Fruit fly (Drosophila melanogaster) whole organism, embryonic: ENCODE data around the gene CG11986.
A peak's percentile ranks its signal among the peaks of the same experiment; 100 is the strongest.

Source experiments
- CG1024 ChIP-seq: fragments of 200-800 bp; sonication (Bioruptor generic); IDR thresholded peaks from 2 replicates; pipeline ENCODE4 v1.3.6; 2022; ENCODE audit warnings: missing biosample characterization, missing genetic modification characterization
- CG12236 ChIP-seq: fragments of 200-800 bp; sonication (Bioruptor generic); optimal IDR thresholded peaks from 2 replicates; lab custom pipeline; 2016; ENCODE audit warnings: missing biosample characterization, missing genetic modification characterization
- CG12942 ChIP-seq: fragments of 200-800 bp; sonication (Bioruptor generic); optimal IDR thresholded peaks from 3 replicates; lab custom pipeline; 2016; ENCODE audit warnings: missing biosample characterization, missing genetic modification characterization
- CG13624 ChIP-seq: fragments of 200-800 bp; sonication (Bioruptor generic); optimal IDR thresholded peaks from 2 replicates; lab custom pipeline; 2016; ENCODE audit warnings: missing biosample characterization, missing genetic modification characterization
- CG14710 ChIP-seq: fragments of 200-800 bp; sonication (Bioruptor generic); optimal IDR thresholded peaks from 3 replicates; lab custom pipeline; 2019; ENCODE audit warnings: missing biosample characterization, mild to moderate bottlenecking, missing genetic modification characterization, moderate library complexity
- CG17361 ChIP-seq: fragments of 200-800 bp; sonication (Bioruptor generic); IDR thresholded peaks from 3 replicates; pipeline ENCODE4 v1.3.6; 2022; ENCODE audit warnings: missing biosample characterization, missing genetic modification characterization
- CG18476 ChIP-seq: fragments of 200-800 bp; sonication (Bioruptor generic); optimal IDR thresholded peaks from 2 replicates; lab custom pipeline; 2016; ENCODE audit warnings: missing biosample characterization, mild to moderate bottlenecking, missing genetic modification characterization
- CG18764 ChIP-seq: fragments of 200-800 bp; sonication (Bioruptor generic); optimal IDR thresholded peaks from 3 replicates; lab custom pipeline; 2016; ENCODE audit warnings: missing biosample characterization, missing genetic modification characterization
- CG30431 ChIP-seq: fragments of 200-800 bp; sonication (Bioruptor generic); optimal IDR thresholded peaks from 2 replicates; lab custom pipeline; 2017; ENCODE audit warnings: missing biosample characterization, missing genetic modification characterization
- CG33213 ChIP-seq: fragments of 200-800 bp; sonication (Bioruptor generic); optimal IDR thresholded peaks from 3 replicates; lab custom pipeline; 2016; ENCODE audit warnings: missing biosample characterization, missing genetic modification characterization
- CG34224 ChIP-seq: fragments of 200-800 bp; sonication (Bioruptor generic); IDR thresholded peaks from 3 replicates; pipeline ENCODE4 v1.3.6; 2022; ENCODE audit warnings: missing biosample characterization, missing genetic modification characterization; ENCODE audit not compliant: partially characterized antibody
- CG4282 ChIP-seq: fragments of 200-800 bp; sonication (Bioruptor generic); optimal IDR thresholded peaks from 2 replicates; lab custom pipeline; 2016; ENCODE audit warnings: missing biosample characterization, missing genetic modification characterization
- CG7745 ChIP-seq: fragments of 200-800 bp; sonication (Bioruptor generic); optimal IDR thresholded peaks from 2 replicates; lab custom pipeline; 2018; ENCODE audit warnings: missing biosample characterization, mild to moderate bottlenecking, missing genetic modification characterization, moderate library complexity
- CG7786 ChIP-seq: fragments of 200-800 bp; sonication (Bioruptor generic); optimal IDR thresholded peaks from 2 replicates; lab custom pipeline; 2016; ENCODE audit warnings: missing biosample characterization, missing genetic modification characterization
- CG8944 ChIP-seq: fragments of 200-800 bp; sonication (Bioruptor generic); optimal IDR thresholded peaks from 3 replicates; lab custom pipeline; 2016; ENCODE audit warnings: missing biosample characterization, missing genetic modification characterization
- Dbx ChIP-seq: fragments of 200-800 bp; sonication (Bioruptor generic); IDR thresholded peaks from 3 replicates; pipeline ENCODE4 v1.3.6; 2022; ENCODE audit warnings: missing biosample characterization, missing genetic modification characterization
- Dfd ChIP-seq, 2 experiments: fragments of >200 bp; optimal IDR thresholded peaks; 2 replicates each; lab custom pipeline; 2017; ENCODE audit warnings: missing biosample characterization in 2 of 2, missing genetic modification characterization in 2 of 2
- Dip2 ChIP-seq: fragments of 200-800 bp; sonication (Bioruptor generic); IDR thresholded peaks from 2 replicates; pipeline ENCODE4 v1.3.6; 2022; ENCODE audit warnings: missing biosample characterization, missing genetic modification characterization
- Dll ChIP-seq: fragments of 200-800 bp; sonication (Bioruptor generic); IDR thresholded peaks from 4 replicates; pipeline ENCODE4 v1.3.6; 2022; ENCODE audit warnings: missing biosample characterization, missing genetic modification characterization; ENCODE audit not compliant: partially characterized antibody
- Doc2 ChIP-seq: fragments of 200-800 bp; sonication (Bioruptor generic); IDR thresholded peaks from 2 replicates; pipeline ENCODE4 v1.3.6; 2022; ENCODE audit warnings: missing biosample characterization, missing genetic modification characterization
- Eip74EF ChIP-seq, 2 experiments: fragments of 200-800 bp in 1 of 2; fragments of >200 bp in 1 of 2; sonication (Bioruptor generic) in 1 of 2; optimal IDR thresholded peaks; 2 replicates each; lab custom pipeline; 2017 to 2019; ENCODE audit warnings: missing biosample characterization in 2 of 2, missing genetic modification characterization in 2 of 2, mild to moderate bottlenecking in 1 of 2, moderate library complexity in 1 of 2
- HLH3B ChIP-seq: fragments of 200-800 bp; sonication (Bioruptor generic); IDR thresholded peaks from 2 replicates; pipeline ENCODE4 v1.3.6; 2022; ENCODE audit warnings: missing biosample characterization, missing genetic modification characterization
- Max ChIP-seq: fragments of 200-800 bp; sonication (Bioruptor generic); optimal IDR thresholded peaks from 2 replicates; lab custom pipeline; 2016; ENCODE audit warnings: missing biosample characterization, mild to moderate bottlenecking, missing genetic modification characterization
- Meics ChIP-seq: fragments of 200-800 bp; sonication (Bioruptor generic); optimal IDR thresholded peaks from 2 replicates; lab custom pipeline; 2017; ENCODE audit warnings: missing biosample characterization, mild to moderate bottlenecking, missing genetic modification characterization
- Ravus ChIP-seq: fragments of 200-800 bp; sonication (Bioruptor generic); IDR thresholded peaks from 2 replicates; pipeline ENCODE4 v1.3.6; 2022; ENCODE audit warnings: missing biosample characterization, missing genetic modification characterization
- Sox100B ChIP-seq: fragments of 200-800 bp; sonication (Bioruptor generic); optimal IDR thresholded peaks from 3 replicates; lab custom pipeline; 2018; ENCODE audit warnings: missing biosample characterization, mild to moderate bottlenecking, missing genetic modification characterization
- Xbp1 ChIP-seq: fragments of 200-800 bp; sonication (Bioruptor generic); optimal IDR thresholded peaks from 3 replicates; lab custom pipeline; 2016; ENCODE audit warnings: missing biosample characterization, mild to moderate bottlenecking, missing genetic modification characterization
- al ChIP-seq: fragments of 200-800 bp; sonication (Bioruptor generic); IDR thresholded peaks from 2 replicates; pipeline ENCODE4 v1.3.6; 2022; ENCODE audit warnings: missing biosample characterization, missing genetic modification characterization
- ash1 ChIP-seq: fragments of 200-800 bp; sonication (Bioruptor generic); optimal IDR thresholded peaks from 2 replicates; lab custom pipeline; 2018; ENCODE audit warnings: missing biosample characterization, mild to moderate bottlenecking, missing genetic modification characterization
- bcd ChIP-seq: fragments of 200-800 bp; sonication (Bioruptor generic); optimal IDR thresholded peaks from 2 replicates; lab custom pipeline; 2017; ENCODE audit warnings: missing biosample characterization, mild to moderate bottlenecking, missing genetic modification characterization
- croc ChIP-seq: fragments of 200-800 bp; sonication (Bioruptor generic); conservative IDR thresholded peaks from 3 replicates; pipeline ENCODE4 v1.3.6; 2022; ENCODE audit warnings: missing biosample characterization, missing genetic modification characterization
- crp ChIP-seq, 2 experiments: fragments of 200-800 bp; sonication (Bioruptor generic); optimal IDR thresholded peaks; 2 replicates in 1 of 2; 3 replicates in 1 of 2; lab custom pipeline; 2017; ENCODE audit warnings: missing biosample characterization in 2 of 2, missing genetic modification characterization in 2 of 2, mild to moderate bottlenecking in 1 of 2, moderate library complexity in 1 of 2
- da ChIP-seq: fragments of 200-800 bp; sonication (Bioruptor generic); optimal IDR thresholded peaks from 2 replicates; lab custom pipeline; 2016; ENCODE audit warnings: missing biosample characterization, missing genetic modification characterization
- dpn ChIP-seq, 2 experiments: fragments of 200-800 bp; sonication (Bioruptor generic); optimal IDR thresholded peaks; 3 replicates each; lab custom pipeline; 2016; ENCODE audit warnings: missing biosample characterization in 2 of 2, missing genetic modification characterization in 2 of 2
- gfzf ChIP-seq: fragments of 200-800 bp; sonication (Bioruptor generic); optimal IDR thresholded peaks from 2 replicates; lab custom pipeline; 2016; ENCODE audit warnings: missing biosample characterization, mild to moderate bottlenecking, missing genetic modification characterization, moderate library complexity
- inv ChIP-seq: fragments of 200-800 bp; sonication (Bioruptor generic); IDR thresholded peaks from 2 replicates; pipeline ENCODE4 v1.3.6; 2022; ENCODE audit warnings: missing biosample characterization, missing genetic modification characterization; ENCODE audit not compliant: partially characterized antibody
- knrl ChIP-seq: fragments of 200-800 bp; sonication (Bioruptor generic); IDR thresholded peaks from 3 replicates; pipeline ENCODE4 v1.3.6; 2022; ENCODE audit warnings: missing biosample characterization, missing genetic modification characterization; ENCODE audit not compliant: partially characterized antibody
- lbe ChIP-seq: fragments of 200-800 bp; sonication (Bioruptor generic); optimal IDR thresholded peaks from 2 replicates; lab custom pipeline; 2016; ENCODE audit warnings: missing biosample characterization, mild to moderate bottlenecking, missing genetic modification characterization
- nmo ChIP-seq: fragments of 200-800 bp; sonication (Bioruptor generic); optimal IDR thresholded peaks from 2 replicates; lab custom pipeline; 2018; ENCODE audit warnings: missing biosample characterization, mild to moderate bottlenecking, missing genetic modification characterization, moderate library complexity
- pzg ChIP-seq: fragments of 200-800 bp; sonication (Bioruptor generic); optimal IDR thresholded peaks from 3 replicates; lab custom pipeline; 2018; ENCODE audit warnings: missing biosample characterization, mild to moderate bottlenecking, missing genetic modification characterization, moderate library complexity
- repo ChIP-seq: fragments of 200-800 bp; sonication (Bioruptor generic); optimal IDR thresholded peaks from 2 replicates; lab custom pipeline; 2016; ENCODE audit warnings: missing biosample characterization, missing genetic modification characterization
- sens ChIP-seq: fragments of 200-800 bp; sonication (Bioruptor generic); peaks from one replicate; lab custom pipeline; 2016; ENCODE audit warnings: missing biosample characterization, missing genetic modification characterization
- seq ChIP-seq: fragments of 200-800 bp; sonication (Bioruptor generic); IDR thresholded peaks from 2 replicates; pipeline ENCODE4 v1.3.6; 2022; ENCODE audit warnings: missing biosample characterization, missing genetic modification characterization
- sisA ChIP-seq: fragments of 200-800 bp; sonication (Bioruptor generic); IDR thresholded peaks from 2 replicates; pipeline ENCODE4 v1.3.6; 2022; ENCODE audit warnings: missing biosample characterization, missing genetic modification characterization
- ssp ChIP-seq: fragments of 200-800 bp; sonication (Bioruptor generic); IDR thresholded peaks from 2 replicates; pipeline ENCODE4 v1.3.6; 2022; ENCODE audit warnings: missing biosample characterization, missing genetic modification characterization
- stwl ChIP-seq: fragments of 200-800 bp; sonication (Bioruptor generic); optimal IDR thresholded peaks from 3 replicates; lab custom pipeline; 2018; ENCODE audit warnings: missing biosample characterization, mild to moderate bottlenecking, missing genetic modification characterization, moderate library complexity
- unpg ChIP-seq: fragments of 200-800 bp; sonication (Bioruptor generic); optimal IDR thresholded peaks from 3 replicates; lab custom pipeline; 2018; ENCODE audit warnings: missing biosample characterization, mild to moderate bottlenecking, missing genetic modification characterization, moderate library complexity
- vnd ChIP-seq: fragments of 200-800 bp; sonication (Bioruptor generic); IDR thresholded peaks from 3 replicates; pipeline ENCODE4 v1.3.6; 2022; ENCODE audit warnings: missing biosample characterization, missing genetic modification characterization; ENCODE audit not compliant: partially characterized antibody
- zfh2 ChIP-seq: fragments of 200-800 bp; sonication (Bioruptor generic); optimal IDR thresholded peaks from 2 replicates; lab custom pipeline; 2016; ENCODE audit warnings: missing biosample characterization, missing genetic modification characterization

Gene CG11986

DNA sequence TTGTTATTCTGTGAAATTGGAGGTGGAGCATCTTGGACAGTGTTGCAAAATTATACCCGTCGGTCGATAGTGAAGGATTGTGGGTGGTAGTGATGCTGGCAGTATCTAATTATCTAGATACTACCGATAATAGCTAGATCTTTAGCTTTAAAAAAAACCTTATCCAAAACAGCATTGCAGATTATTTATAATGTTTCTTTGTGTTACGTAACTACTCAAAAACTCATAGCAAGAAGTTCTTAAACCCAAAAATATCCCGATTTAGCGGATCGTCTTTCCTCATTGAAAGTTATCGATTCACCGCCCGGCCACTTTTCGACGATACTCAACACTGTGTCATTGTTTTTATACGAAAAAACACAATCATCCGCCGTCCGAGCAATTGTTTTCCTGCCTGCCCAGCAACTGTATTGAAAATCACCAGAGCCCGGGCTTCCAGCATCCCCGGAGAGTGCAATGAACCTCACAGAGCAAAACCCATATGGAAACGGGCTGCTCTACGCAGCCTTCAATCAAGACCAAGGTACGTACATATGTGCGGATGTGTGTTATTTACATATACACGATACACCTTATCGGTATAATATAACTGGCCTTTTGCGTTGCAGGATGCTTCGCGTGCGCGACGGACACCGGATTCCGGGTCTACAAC lies 22.2 kb upstream of the CG11986 start, which contains the start of gene CG11975 (continued):
- peak; percentile 35 for TF ChIP-seq gfzf (GFP tag; lab: Kevin White, UChicago)
- TF ChIP-seq bcd (GFP tag; lab: Kevin White, UChicago), result no peak
- peak; percentile 52; the same call in 2 of the 3 replicates for TF ChIP-seq croc (GFP tag; lab: Robert Waterston, UW)
- peak; percentile 30 for TF ChIP-seq CG30431 (GFP tag; lab: Kevin White, UChicago)
- TF ChIP-seq Dip2, result no peak
- TF ChIP-seq zfh2 (GFP tag; lab: Kevin White, UChicago), result peak; percentile 90
- peak; percentile 81; the same call in 2 of the 3 replicates for TF ChIP-seq Dbx (GFP tag; lab: Robert Waterston, UW)
- TF ChIP-seq CG13624, result peak; percentile 93
- peak; percentile 73 for TF ChIP-seq repo
- TF ChIP-seq CG7745 (tag; lab: Kevin White, UChicago), result no peak
- peak; percentile 57 for TF ChIP-seq Meics (GFP tag; lab: Kevin White, UChicago)
- TF ChIP-seq nmo (GFP tag; lab: Kevin White, UChicago), result peak; percentile 86
- peak; percentile 80 for TF ChIP-seq CG17361 (GFP tag; lab: Robert Waterston, UW)
- no peak for TF ChIP-seq Eip74EF (GFP tag; optimal IDR thresholded peaks at IDR 0.05; lab: Kevin White, UChicago)
- peak; percentile 79 for TF ChIP-seq Max (GFP tag; lab: Kevin White, UChicago)
- TF ChIP-seq CG18476 (GFP tag; lab: Kevin White, UChicago), result peak; percentile 65
- no peak for TF ChIP-seq Dfd (GFP tag; optimal IDR thresholded peaks at IDR 0.05; lab: Kevin White, UChicago)
- peak in 1 of 2 experiments; percentile 35 for TF ChIP-seq crp (GFP tag; optimal IDR thresholded peaks at IDR 0.05; lab: Kevin White, UChicago)
- peak; percentile 63 for TF ChIP-seq CG33213 (GFP tag; lab: Kevin White, UChicago)
- TF ChIP-seq CG8944 (GFP tag; lab: Kevin White, UChicago), result peak; percentile 84
- TF ChIP-seq sens (GFP tag; lab: Kevin White, UChicago), result peak; percentile 98
- TF ChIP-seq knrl (GFP tag; lab: Robert Waterston, UW), result peak; percentile 77
- no peak for TF ChIP-seq unpg
- TF ChIP-seq al, result peak; percentile 73
- no peak for TF ChIP-seq Ravus
- TF ChIP-seq Doc2 (GFP tag; lab: Robert Waterston, UW), result no peak
- TF ChIP-seq seq (GFP tag; lab: Robert Waterston, UW), result no peak
- TF ChIP-seq vnd (GFP tag; lab: Robert Waterston, UW), result peak; percentile 68
- 0 out of 2 replicates have a peak, but pooled peaks have one; percentile 38 for TF ChIP-seq ssp (GFP tag; lab: Robert Waterston, UW)
- TF ChIP-seq pzg (GFP tag; lab: Kevin White, UChicago), result peak; percentile 78
- peak; percentile 78 for TF ChIP-seq Xbp1
- TF ChIP-seq lbe, result peak; percentile 70
- peak; percentile 63 for TF ChIP-seq sisA (GFP tag; lab: Robert Waterston, UW)
- TF ChIP-seq CG1024 (GFP tag; lab: Robert Waterston, UW), result no peak
- TF ChIP-seq CG14710 (tag; lab: Kevin White, UChicago), result peak; percentile 81
- peak; percentile 90 for TF ChIP-seq CG7786 (GFP tag; lab: Kevin White, UChicago)
- peak; percentile 85 to 90 for TF ChIP-seq dpn (GFP tag; optimal IDR thresholded peaks at IDR 0.05; lab: Kevin White, UChicago)
- TF ChIP-seq inv (GFP tag; lab: Robert Waterston, UW), result peak; percentile 63
- TF ChIP-seq CG18764, result peak; percentile 62
- TF ChIP-seq CG12236 (GFP tag; lab: Kevin White, UChicago), result peak; percentile 36
- TF ChIP-seq CG4282 (GFP tag; lab: Kevin White, UChicago), result peak; percentile 43
- TF ChIP-seq stwl (tag; lab: Kevin White, UChicago), result peak; percentile 62
- no peak for TF ChIP-seq Sox100B (GFP tag; lab: Kevin White, UChicago)
- peak; percentile 50 for TF ChIP-seq da (GFP tag; lab: Kevin White, UChicago)
- TF ChIP-seq CG12942, result peak; percentile 87
- no peak for TF ChIP-seq ash1 (GFP tag; lab: Kevin White, UChicago)
- peak; percentile 82 for TF ChIP-seq Dll (GFP tag; lab: Robert Waterston, UW)
- TF ChIP-seq CG34224 (GFP tag; lab: Robert Waterston, UW), result peak; percentile 61; the same call in 2 of the 3 replicates
- peak; percentile 25; the same call in 1 of the 2 replicates for TF ChIP-seq HLH3B (GFP tag; lab: Robert Waterston, UW)
